Worm (Caenorhabditis elegans): ENCODE data around the gene K02F6.5.

K02F6.5 gene

DNA sequence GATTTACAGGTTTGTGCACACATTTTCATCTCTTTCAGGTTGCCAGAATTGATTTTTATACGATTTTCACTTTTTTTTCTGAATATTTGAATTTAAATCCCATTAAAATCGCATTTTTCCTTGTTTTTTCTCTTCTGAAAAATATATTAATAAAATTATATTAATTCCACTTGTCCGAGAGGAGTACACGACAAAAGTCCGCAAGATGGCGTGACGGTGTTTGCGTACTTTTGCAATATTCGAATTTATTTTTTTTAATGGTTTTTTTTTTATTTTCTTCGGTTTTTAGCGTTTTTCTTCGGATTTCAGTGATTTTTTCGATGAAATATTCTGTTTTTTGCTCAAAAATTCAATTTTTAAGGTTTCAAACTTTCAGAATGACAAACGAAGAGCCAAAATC, 30.3 kb downstream of the K02F6.5 start, which contains the start of gene usp-39 (continued):
- TF ChIP-seq C04F5.9 (tag; optimal IDR thresholded peaks at IDR 0.05) (peak; percentile 79), ceh-63 (GFP tag; optimal IDR thresholded peaks at IDR 0.05) (no peak), ces-1 (GFP tag; optimal IDR thresholded peaks at IDR 0.05) (peak; percentile 17), hpl-2 (GFP tag; optimal IDR thresholded peaks at IDR 0.05) (no peak), nhr-77 (tag; optimal IDR thresholded peaks at IDR 0.05) (no peak), zag-1 (tag; optimal IDR thresholded peaks at IDR 0.05) (no peak), alr-1 (tag; optimal IDR thresholded peaks at IDR 0.05; ENCODE audit: borderline replicate concordance) (no peak), isw-1 (GFP tag; IDR thresholded peaks at IDR 0.05) (peak; percentile 66), lin-35 (GFP tag; optimal IDR thresholded peaks at IDR 0.05) (peak; percentile 67 to 79), nhr-90 (tag; optimal IDR thresholded peaks at IDR 0.05; ENCODE audit: poor library complexity) (no peak), pax-3 (tag; optimal IDR thresholded peaks at IDR 0.05) (peak; percentile 56), xbp-1 (tag; optimal IDR thresholded peaks at IDR 0.05) (peak; percentile 81), tbx-2 (tag; optimal IDR thresholded peaks at IDR 0.05) (peak; percentile 85), sox-4 (tag; optimal IDR thresholded peaks at IDR 0.05) (peak; percentile 71), jun-1 (tag; optimal IDR thresholded peaks at IDR 0.05) (peak; percentile 12), unc-30 (tag; optimal IDR thresholded peaks at IDR 0.05) (no peak), fos-1 (tag; optimal IDR thresholded peaks at IDR 0.05) (peak; percentile 51), mep-1 (tag; optimal IDR thresholded peaks at IDR 0.05) (peak; percentile 98), ztf-11 (tag; optimal IDR thresholded peaks at IDR 0.05) (peak in 1 of 2 experiments; percentile 73), lin-13 (GFP tag; optimal IDR thresholded peaks at IDR 0.05) (peak; percentile 68), lin-14 (GFP tag; optimal IDR thresholded peaks at IDR 0.05) (no peak), mdl-1 (tag; optimal IDR thresholded peaks at IDR 0.05) (peak in 1 of 2 experiments; percentile 23), rnt-1 (tag; optimal IDR thresholded peaks at IDR 0.05) (no peak), fkh-10 (GFP tag; optimal IDR thresholded peaks at IDR 0.05) (peak; percentile 73), lsy-2 (tag; optimal IDR thresholded peaks at IDR 0.05) (peak; percentile 88 to 94), nhr-11 (tag; optimal IDR thresholded peaks at IDR 0.05) (peak; percentile 54), irx-1 (tag; optimal IDR thresholded peaks at IDR 0.05) (peak; percentile 87), snu-23 (GFP tag; optimal IDR thresholded peaks at IDR 0.05) (peak; percentile 90), sptf-1 (tag; optimal IDR thresholded peaks at IDR 0.05) (no peak), tlp-1 (tag; optimal IDR thresholded peaks at IDR 0.05) (no peak), ceh-82 (tag; optimal IDR thresholded peaks at IDR 0.05) (peak; percentile 69 to 91 (median 83)), nhr-47 (tag; optimal IDR thresholded peaks at IDR 0.05) (no peak), fkh-4 (tag; optimal IDR thresholded peaks at IDR 0.05; ENCODE audit: borderline replicate concordance) (peak; percentile 6), elt-3 (tag; optimal IDR thresholded peaks at IDR 0.05) (peak in 2 of 6 experiments; percentile 23 to 73), nhr-20 (tag; optimal IDR thresholded peaks at IDR 0.05) (no peak), egl-13 (tag; optimal IDR thresholded peaks at IDR 0.05) (no peak), nhr-85 (tag) (peak; percentile 90), nhr-19 (GFP tag; conservative IDR thresholded peaks at IDR 0.05) (peak; percentile 84), nhr-12 (tag; optimal IDR thresholded peaks at IDR 0.05) (no peak), aly-2 (tag; optimal IDR thresholded peaks at IDR 0.05) (peak; percentile 35), nhr-84 (tag; optimal IDR thresholded peaks at IDR 0.05) (no peak), skn-1 (tag; optimal IDR thresholded peaks at IDR 0.05) (peak; percentile 24), efl-3 (GFP tag; optimal IDR thresholded peaks at IDR 0.05) (no peak), zip-4 (GFP tag; optimal IDR thresholded peaks at IDR 0.05) (no peak), hlh-17 (GFP tag; optimal IDR thresholded peaks at IDR 0.05; ENCODE audit: borderline replicate concordance) (no peak), nhr-71 (tag; optimal IDR thresholded peaks at IDR 0.05) (no peak), Y116A8C.19 (tag; optimal IDR thresholded peaks at IDR 0.05; ENCODE audit: borderline replicate concordance) (no peak), ceh-90 (tag; optimal IDR thresholded peaks at IDR 0.05) (peak; percentile 67), unc-98 (GFP tag; IDR thresholded peaks at IDR 0.05) (no peak), pag-3 (tag; optimal IDR thresholded peaks at IDR 0.05; ENCODE audit: borderline replicate concordance, insufficient read depth) (no peak), blmp-1 (tag; optimal IDR thresholded peaks at IDR 0.05) (peak; percentile 60), mab-9 (GFP tag; IDR thresholded peaks at IDR 0.05) (no peak), grh-1 (GFP tag; IDR thresholded peaks at IDR 0.05) (peak; percentile 40)

Data from whole organism, L1 larva.